Worm (Caenorhabditis elegans): ENCODE measurements around the gene Y4C6B.4.
"Not testable (repeated sequence)": the region's sequence is repeated elsewhere in the genome, so short reads cannot be mapped to it uniquely, and the experiment has no call there.

ce11 chrIV:5308046-5308643 is 18.1 kb upstream of the Y4C6B.4 start, which contains the start of the genes ZK354.9 and msp-58:
- not testable (repeated sequence) for TF ChIP-seq T22C8.4 (GFP tag; IDR thresholded peaks at IDR 0.05); tab-1 (GFP tag; IDR thresholded peaks at IDR 0.05); med-1 (GFP tag; optimal IDR thresholded peaks at IDR 0.05; ENCODE audit: insufficient read depth)

Data from whole organism, midembryonic.